Worm (Caenorhabditis elegans) whole organism, L4 larva: ENCODE data around the gene C38D4.7.

Experiments
- ZK546.5 ChIP-seq, 2 experiments: sonication (generic microtip); optimal IDR thresholded peaks; 2 replicates each; lab custom pipeline; 2017; ENCODE audit warnings: missing biosample characterization in 2 of 2, missing genetic modification characterization in 2 of 2
- ama-1 ChIP-seq: fragments of 150-350 bp; optimal IDR thresholded peaks from 2 replicates; lab custom pipeline; 2014; ENCODE audit warnings: inconsistent platforms, mixed read lengths
- dve-1 ChIP-seq: sonication (generic microtip); optimal IDR thresholded peaks from 2 replicates; lab custom pipeline; 2017; ENCODE audit warnings: antibody characterized with exemption, mild to moderate bottlenecking, missing genetic modification characterization, missing compliant biosample characterization; ENCODE audit not compliant: insufficient read depth
- fos-1 ChIP-seq: fragments of 150-350 bp; optimal IDR thresholded peaks from 2 replicates; lab custom pipeline; 2014; ENCODE audit warnings: missing biosample characterization, missing genetic modification characterization
- gei-8 ChIP-seq: fragments of 200-800 bp; sonication (Bioruptor generic); optimal IDR thresholded peaks from 2 replicates; lab custom pipeline; 2018; ENCODE audit warnings: mild to moderate bottlenecking, missing genetic modification characterization, missing compliant biosample characterization
- lsy-2 ChIP-seq, 2 experiments: fragments of 150-350 bp in 1 of 2; sonication (generic microtip) in 1 of 2; optimal IDR thresholded peaks; 2 replicates each; lab custom pipeline; 2014 to 2017; ENCODE audit warnings: missing biosample characterization in 2 of 2, missing genetic modification characterization in 2 of 2
- mdl-1 ChIP-seq, 2 experiments: fragments of 150-350 bp in 1 of 2; sonication (generic microtip) in 1 of 2; optimal IDR thresholded peaks; 2 replicates each; lab custom pipeline; 2014 to 2017; ENCODE audit warnings: missing biosample characterization in 2 of 2, missing genetic modification characterization in 2 of 2
- nhr-237 ChIP-seq: sonication (generic microtip); optimal IDR thresholded peaks from 2 replicates; lab custom pipeline; 2017; ENCODE audit warnings: missing biosample characterization, missing genetic modification characterization
- nhr-28 ChIP-seq: fragments of 150-350 bp; optimal IDR thresholded peaks from 2 replicates; lab custom pipeline; 2014; ENCODE audit warnings: missing biosample characterization, missing genetic modification characterization
- php-3 ChIP-seq: fragments of 200-800 bp; sonication (Bioruptor generic); IDR thresholded peaks from 2 replicates; pipeline ENCODE4 v1.3.6; 2022; ENCODE audit warnings: missing genetic modification reagents, missing genetic modification characterization, missing compliant biosample characterization
- snpc-1.2 ChIP-seq: fragments of 200-800 bp; sonication (Bioruptor generic); IDR thresholded peaks from 2 replicates; pipeline ENCODE4 v1.3.6; 2022; ENCODE audit warnings: missing genetic modification reagents, missing genetic modification characterization, missing compliant biosample characterization
- snpc-4 ChIP-seq: fragments of 150-350 bp; optimal IDR thresholded peaks from 2 replicates; lab custom pipeline; 2014; ENCODE audit warnings: missing biosample characterization, missing genetic modification characterization
- tag-97 ChIP-seq: fragments of 200-800 bp; sonication (Bioruptor generic); IDR thresholded peaks from 2 replicates; pipeline ENCODE4 v1.3.6; 2022; ENCODE audit warnings: missing genetic modification characterization, missing compliant biosample characterization

- TF ChIP-seq nhr-237 (no peak), mdl-1 (tag; optimal IDR thresholded peaks at IDR 0.05; lab: Kevin White, UChicago) (no peak), fos-1 (tag; lab: Kevin White, UChicago) (no peak), nhr-28 (tag; lab: Kevin White, UChicago) (no peak), tag-97 (GFP tag; lab: Robert Waterston, UW) (no peak), ZK546.5 (tag; optimal IDR thresholded peaks at IDR 0.05; lab: Kevin White, UChicago) (no peak), gei-8 (GFP tag; lab: Kevin White, UChicago) (no peak), ama-1 (lab: Kevin White, UChicago) (no peak), snpc-1.2 (no peak), snpc-4 (tag; lab: Kevin White, UChicago) (no peak), lsy-2 (tag; optimal IDR thresholded peaks at IDR 0.05; lab: Kevin White, UChicago) (no peak), dve-1 (no peak), php-3 (GFP tag; lab: Robert Waterston, UW) (no peak)
Observed at ce11 chrIII:4842173-4842572, 31.1 kb upstream of the C38D4.7 start, which contains the start of gene clec-156.
